Fruit fly (Drosophila melanogaster) whole organism, wandering third instar larva: ENCODE results near the gene Syt4.
A peak's percentile ranks its signal among the peaks of the same experiment; 100 is the strongest.

Experiments used
- CG32264 ChIP-seq: fragments of 200-800 bp; sonication (Bioruptor generic); optimal IDR thresholded peaks from 2 replicates; lab custom pipeline; 2016; ENCODE audit warnings: missing biosample characterization, missing genetic modification characterization
- CG9705 ChIP-seq: fragments of 200-800 bp; sonication (Bioruptor generic); optimal IDR thresholded peaks from 2 replicates; lab custom pipeline; 2018; ENCODE audit warnings: missing biosample characterization, mild to moderate bottlenecking, missing genetic modification characterization
- Dfd ChIP-seq: fragments of >200 bp; optimal IDR thresholded peaks from 2 replicates; lab custom pipeline; 2017; ENCODE audit warnings: missing biosample characterization, missing genetic modification characterization
- Dif ChIP-seq: fragments of 200-275, 200-300 bp; sonication (Bioruptor generic); optimal IDR thresholded peaks from 2 replicates; lab custom pipeline; 2018; ENCODE audit warnings: missing biosample characterization, missing genetic modification characterization; ENCODE audit not compliant: partially characterized antibody
- GATAd ChIP-seq: sonication (Bioruptor generic); optimal IDR thresholded peaks from 2 replicates; lab custom pipeline; 2016; ENCODE audit warnings: missing biosample characterization, missing genetic modification characterization
- HLH106 ChIP-seq: fragments of 200-800 bp; optimal IDR thresholded peaks from 3 replicates; lab custom pipeline; 2019; ENCODE audit warnings: missing biosample characterization, mild to moderate bottlenecking, missing genetic modification characterization, moderate library complexity
- Hr83 ChIP-seq: fragments of 200-300 bp; sonication (Bioruptor generic); optimal IDR thresholded peaks from 2 replicates; lab custom pipeline; 2016; ENCODE audit warnings: missing biosample characterization, mild to moderate bottlenecking, missing genetic modification characterization, moderate library complexity; ENCODE audit not compliant: poor library complexity, severe bottlenecking
- Jra ChIP-seq: sonication (Bioruptor generic); optimal IDR thresholded peaks from 2 replicates; lab custom pipeline; 2016; ENCODE audit warnings: missing biosample characterization, missing genetic modification characterization
- Myc ChIP-seq: fragments of >200 bp; optimal IDR thresholded peaks from 2 replicates; lab custom pipeline; 2017
- N ChIP-seq: fragments of >200 bp; optimal IDR thresholded peaks from 2 replicates; lab custom pipeline; 2018; ENCODE audit warnings: missing biosample characterization, missing external identifiers, missing genetic modification characterization
- OdsH ChIP-seq: fragments of 200-800 bp; sonication (Bioruptor generic); optimal IDR thresholded peaks from 2 replicates; lab custom pipeline; 2016; ENCODE audit warnings: missing biosample characterization, mild to moderate bottlenecking, missing genetic modification characterization
- Rel ChIP-seq, 2 experiments: fragments of 200-800 bp; sonication (Bioruptor generic) in 1 of 2; optimal IDR thresholded peaks; 2 replicates in 1 of 2; 3 replicates in 1 of 2; lab custom pipeline; 2016 to 2019; ENCODE audit warnings: mild to moderate bottlenecking in 2 of 2, missing biosample characterization in 2 of 2, missing genetic modification characterization in 2 of 2, moderate library complexity in 1 of 2
- Sp1 ChIP-seq: fragments of 200-800 bp; sonication (Bioruptor generic); optimal IDR thresholded peaks from 3 replicates; lab custom pipeline; 2019; ENCODE audit warnings: missing biosample characterization, mild to moderate bottlenecking, missing genetic modification characterization, moderate library complexity
- Vsx2 ChIP-seq: fragments of 200-300, 225-300 bp; sonication (Bioruptor generic); optimal IDR thresholded peaks from 2 replicates; lab custom pipeline; 2018; ENCODE audit warnings: missing biosample characterization, missing genetic modification characterization; ENCODE audit not compliant: partially characterized antibody
- br ChIP-seq: fragments of 200-800 bp; sonication (Bioruptor generic); optimal IDR thresholded peaks from 2 replicates; lab custom pipeline; 2016; ENCODE audit warnings: missing biosample characterization, missing genetic modification characterization
- dl ChIP-seq, 2 experiments: fragments of 175-275, 200-275 bp in 1 of 2; fragments of 200-275 bp in 1 of 2; sonication (Bioruptor generic); optimal IDR thresholded peaks; lab custom pipeline; 2018; ENCODE audit warnings: mild to moderate bottlenecking in 2 of 2, missing biosample characterization in 2 of 2, missing genetic modification characterization in 2 of 2, moderate library complexity in 2 of 2; ENCODE audit not compliant: partially characterized antibody in 2 of 2, insufficient read depth in 1 of 2
- fru ChIP-seq: fragments of 200-800 bp; sonication (Bioruptor generic); optimal IDR thresholded peaks from 3 replicates; lab custom pipeline; 2016; ENCODE audit warnings: missing biosample characterization, mild to moderate bottlenecking, missing genetic modification characterization
- h ChIP-seq: fragments of 200-800 bp; sonication (Bioruptor generic); optimal IDR thresholded peaks from 3 replicates; lab custom pipeline; 2016; ENCODE audit warnings: missing biosample characterization, mild to moderate bottlenecking, missing genetic modification characterization
- jim ChIP-seq: fragments of 175-275, 200-325 bp; sonication (Bioruptor generic); optimal IDR thresholded peaks from 2 replicates; lab custom pipeline; 2016; ENCODE audit warnings: missing biosample characterization, mild to moderate bottlenecking, missing genetic modification characterization
- psq ChIP-seq: fragments of 200-800 bp; sonication (Bioruptor generic); optimal IDR thresholded peaks from 3 replicates; lab custom pipeline; 2017; ENCODE audit warnings: missing biosample characterization, mild to moderate bottlenecking, missing genetic modification characterization, moderate library complexity
- rgr ChIP-seq: fragments of 200-800 bp; sonication (Bioruptor generic); optimal IDR thresholded peaks from 3 replicates; lab custom pipeline; 2016; ENCODE audit warnings: missing biosample characterization, mild to moderate bottlenecking, missing genetic modification characterization
- sv ChIP-seq: fragments of 200-800 bp; sonication (Bioruptor generic); optimal IDR thresholded peaks from 3 replicates; lab custom pipeline; 2016; ENCODE audit warnings: missing biosample characterization, missing genetic modification characterization
- usp ChIP-seq: fragments of >200 bp; optimal IDR thresholded peaks from 2 replicates; lab custom pipeline; 2017; ENCODE audit warnings: missing biosample characterization, missing genetic modification characterization

Gene Syt4

DNA sequence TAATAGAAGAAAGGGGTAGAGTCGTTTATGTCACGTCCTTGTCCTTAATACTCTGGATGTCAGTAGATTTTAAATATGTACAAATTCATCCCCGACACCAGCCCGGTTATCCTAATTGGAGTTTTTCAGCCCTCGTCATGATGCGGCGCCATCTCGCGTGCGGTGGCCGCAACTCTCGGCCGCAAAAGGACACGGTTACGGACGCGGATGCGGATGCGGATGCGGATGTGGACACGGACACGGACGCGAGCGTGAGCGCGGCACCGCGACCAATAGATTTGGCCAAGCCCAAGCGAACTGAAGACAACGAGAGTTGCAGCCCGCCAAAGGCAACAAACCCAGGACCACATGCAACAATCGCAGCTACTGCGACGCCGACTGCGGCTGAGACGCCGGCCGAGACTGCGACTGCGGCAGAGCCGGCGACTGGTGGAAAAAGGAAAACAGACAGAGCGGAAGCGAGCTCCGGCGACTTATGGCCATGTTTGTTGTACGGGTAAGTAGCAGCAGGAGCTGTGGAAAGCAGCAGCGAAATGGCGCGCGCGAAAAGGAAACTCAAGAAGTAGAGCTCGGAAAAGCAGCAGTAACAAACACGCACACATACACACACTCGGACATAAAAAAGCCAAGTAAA, 38.7 kb downstream of the Syt4 start, which contains the start of gene CG42544:
Gene CG42544 (plus strand): TSS at position 138 of the 634 bp plus-strand sequence.
- TF ChIP-seq h (GFP tag; lab: Kevin White, UChicago) (no peak), sv (GFP tag; lab: Kevin White, UChicago) (no peak)
- TF ChIP-seq, all 38 proteins: peak for 0

DNA sequence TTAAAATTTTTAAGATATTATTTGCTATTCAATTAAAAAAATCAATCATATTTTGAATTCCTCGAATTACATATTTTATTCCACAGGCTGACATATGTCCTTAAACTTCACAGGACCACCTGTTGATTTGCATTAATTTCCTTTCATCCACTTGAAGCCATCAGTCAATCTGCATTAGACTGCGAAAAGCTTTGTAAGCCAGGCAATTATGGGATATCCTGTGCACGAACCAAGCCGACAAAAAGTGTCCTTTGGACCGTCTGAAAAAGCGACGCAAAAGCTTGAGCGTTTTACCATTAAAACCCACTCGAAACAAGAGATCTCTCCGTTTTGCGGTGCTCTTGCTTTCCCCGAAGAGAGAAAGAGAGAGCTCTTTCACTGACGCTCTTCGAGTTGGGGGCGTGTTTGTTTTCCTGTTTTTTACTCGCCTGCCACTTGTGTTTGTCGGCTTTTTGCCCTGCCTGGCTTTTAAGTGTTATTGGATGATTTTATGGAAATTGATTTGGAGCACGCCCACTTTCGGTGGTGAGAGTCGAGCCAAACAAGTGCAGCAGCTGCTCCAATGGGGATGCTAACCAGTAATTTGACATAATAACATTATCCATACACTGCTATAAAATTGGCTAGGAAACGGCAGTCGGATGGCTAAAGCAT, 40.8 kb downstream of the Syt4 start:
- TF ChIP-seq Rel (GFP tag; optimal IDR thresholded peaks at IDR 0.05; lab: Kevin White, UChicago) = no peak
- no peak for TF ChIP-seq Rel (tag; optimal IDR thresholded peaks at IDR 0.05; lab: Kevin White, UChicago)
- no peak for TF ChIP-seq rgr
- TF ChIP-seq Vsx2 (GFP tag; lab: Kevin White, UChicago) = peak; percentile 61
- no peak for TF ChIP-seq usp (GFP tag; lab: Kevin White, UChicago)
- TF ChIP-seq HLH106 (tag; lab: Kevin White, UChicago) = no peak
- TF ChIP-seq dl (GFP tag; optimal IDR thresholded peaks at IDR 0.05; lab: Kevin White, UChicago; ENCODE audit: insufficient read depth in 1 of 2, partially characterized antibody in 2 of 2) = peak; percentile 26 to 43

DNA sequence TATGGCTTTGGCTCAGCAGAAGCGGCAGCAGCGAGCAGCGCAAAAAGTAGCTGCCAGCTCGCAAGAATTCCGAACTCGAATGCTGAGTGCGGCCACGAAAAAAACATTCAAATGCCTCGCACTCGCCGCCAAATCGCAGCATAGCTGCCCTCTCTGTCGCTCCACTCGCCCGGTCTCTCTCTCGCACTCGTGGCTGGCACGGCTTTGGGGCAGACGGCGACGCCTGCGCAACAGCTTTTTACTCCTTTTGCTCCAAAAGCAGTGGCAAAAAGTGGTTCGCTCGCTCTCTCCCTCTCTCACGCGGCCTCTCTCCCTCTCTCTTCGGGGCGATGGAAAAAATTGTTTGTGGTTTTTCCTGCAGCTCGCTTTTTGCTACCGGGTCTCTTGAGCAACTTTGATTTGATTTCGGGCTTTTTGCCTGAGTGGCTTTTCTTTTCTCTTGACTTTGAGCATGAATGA, 43.7 kb downstream of the Syt4 start, which contains the start of gene rn:
Gene rn (minus strand): TSS at position 51 of the 459 bp plus-strand sequence.
- TF ChIP-seq Rel (GFP tag; optimal IDR thresholded peaks at IDR 0.05; lab: Kevin White, UChicago) = no peak
- TF ChIP-seq Rel (tag; optimal IDR thresholded peaks at IDR 0.05; lab: Kevin White, UChicago) = no peak
- TF ChIP-seq psq (GFP tag; lab: Kevin White, UChicago) = no peak
- no peak for TF ChIP-seq HLH106 (tag; lab: Kevin White, UChicago)
- peak; percentile 1 for TF ChIP-seq Sp1 (GFP tag; lab: Kevin White, UChicago)
- peak in 1 of 2 experiments; percentile 63 for TF ChIP-seq dl (GFP tag; optimal IDR thresholded peaks at IDR 0.05; lab: Kevin White, UChicago; ENCODE audit: insufficient read depth in 1 of 2, partially characterized antibody in 2 of 2)
- peak; percentile 76 for TF ChIP-seq Dif (GFP tag; lab: Kevin White, UChicago)
- peak; percentile 73 for TF ChIP-seq Vsx2 (GFP tag; lab: Kevin White, UChicago)
- no peak for TF ChIP-seq rgr

DNA sequence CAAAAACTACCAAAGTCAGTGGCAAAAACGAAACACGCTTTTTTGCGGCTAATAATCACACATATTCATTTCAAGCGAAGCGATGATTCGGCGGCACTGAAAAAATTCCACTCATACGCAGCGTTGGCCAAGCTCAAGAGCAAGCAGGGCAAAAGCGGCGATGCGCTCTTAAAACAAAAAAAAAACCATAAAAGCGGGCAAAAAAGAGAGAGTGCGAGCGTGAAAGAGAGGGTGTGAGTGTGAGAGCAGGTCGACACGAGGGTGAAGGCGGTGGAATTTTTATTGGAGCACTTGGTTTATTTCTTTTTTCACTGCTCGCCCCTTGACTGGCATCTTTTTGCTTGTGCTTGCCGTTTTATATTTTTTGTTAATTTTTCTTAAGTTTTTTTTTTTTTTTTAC, 44.7 kb downstream of the Syt4 start:
- TF ChIP-seq OdsH (GFP tag; lab: Kevin White, UChicago) (no peak), dl (GFP tag; optimal IDR thresholded peaks at IDR 0.05; lab: Kevin White, UChicago; ENCODE audit: insufficient read depth in 1 of 2, partially characterized antibody in 2 of 2) (peak in 1 of 2 experiments; percentile 22), CG32264 (GFP tag; lab: Kevin White, UChicago) (no peak), jim (GFP tag; lab: Kevin White, UChicago) (peak; percentile 73), br (GFP tag; lab: Kevin White, UChicago) (no peak), Hr83 (no peak), sv (GFP tag; lab: Kevin White, UChicago) (no peak)

DNA sequence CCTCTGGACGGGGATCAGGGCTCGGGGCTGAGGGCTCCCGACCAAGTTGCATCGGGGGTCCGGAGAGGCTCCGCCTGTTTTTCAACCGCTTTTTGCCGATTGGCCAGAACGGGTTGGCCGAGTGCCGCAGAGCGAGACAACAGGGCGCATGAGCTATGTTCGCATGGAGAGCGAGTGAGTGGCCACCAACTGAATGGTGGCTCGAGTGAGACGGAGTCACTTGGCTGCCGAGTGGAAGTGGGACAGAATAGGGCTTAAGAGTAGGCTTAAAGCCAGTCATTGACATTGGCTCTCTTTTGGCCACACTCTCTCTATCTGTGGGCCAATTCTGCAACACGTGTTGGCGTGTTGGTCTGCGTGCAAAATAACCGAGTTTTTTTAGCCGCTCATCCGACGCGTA, 47.2 kb downstream of the Syt4 start:
- TF ChIP-seq Vsx2 (GFP tag; lab: Kevin White, UChicago) = peak; percentile 19
- TF ChIP-seq Dif (GFP tag; lab: Kevin White, UChicago) = peak; percentile 55
- no peak for TF ChIP-seq GATAd
- TF ChIP-seq Myc (lab: Kevin White, UChicago) = no peak
- TF ChIP-seq rgr = no peak
- TF ChIP-seq sv (GFP tag; lab: Kevin White, UChicago) = no peak
- no peak for TF ChIP-seq Hr83
- no peak for TF ChIP-seq Dfd (GFP tag; lab: Kevin White, UChicago)
- TF ChIP-seq N (GFP tag; lab: Kevin White, UChicago) = no peak
- no peak for TF ChIP-seq fru (GFP tag; lab: Kevin White, UChicago)
- no peak for TF ChIP-seq CG9705 (GFP tag; lab: Kevin White, UChicago)
- no peak for TF ChIP-seq Jra (GFP tag; lab: Kevin White, UChicago)

DNA sequence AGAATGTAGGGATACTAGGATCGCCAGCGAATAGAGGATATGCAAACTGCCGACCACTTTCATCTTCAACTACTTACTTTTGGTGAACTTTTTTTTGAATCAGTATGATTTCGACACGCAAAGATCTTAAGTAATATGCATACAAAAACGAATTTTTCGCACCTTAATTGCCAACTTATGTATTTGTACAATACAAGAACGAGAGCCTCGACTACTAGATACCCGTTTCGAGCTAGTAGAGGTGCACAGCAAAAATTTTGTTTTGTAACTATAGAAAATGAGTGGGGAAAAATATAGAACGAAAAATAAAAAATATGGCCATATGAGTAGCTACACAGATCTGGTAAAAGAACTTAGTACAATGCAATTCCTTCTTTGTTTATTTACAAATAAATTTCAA, 51.2 kb downstream of the Syt4 start, which contains the start of gene CG10029:
Gene CG10029 (minus strand): TSS at position 101 of the 400 bp plus-strand sequence.
- TF ChIP-seq usp (GFP tag; lab: Kevin White, UChicago) = no peak
